Fruit fly (Drosophila melanogaster) whole organism, embryonic: Measurements from ENCODE around the gene CG6236.

ENCODE experiments used
- Ada2b ChIP-seq: fragments of 200-800 bp; sonication (Bioruptor generic); IDR thresholded peaks from 2 replicates; pipeline ENCODE4 v1.3.6; 2022; ENCODE audit warnings: missing biosample characterization, missing genetic modification characterization
- Blimp-1 ChIP-seq: fragments of 200-800 bp; sonication (Bioruptor generic); optimal IDR thresholded peaks from 3 replicates; lab custom pipeline; 2018; ENCODE audit warnings: missing biosample characterization, missing genetic modification characterization, mild to moderate bottlenecking, moderate library complexity, missing genetic modification reagents
- Bteb2 ChIP-seq: fragments of 200-800 bp; sonication (Bioruptor generic); optimal IDR thresholded peaks from 2 replicates; lab custom pipeline; 2016; ENCODE audit warnings: missing biosample characterization, missing genetic modification characterization
- CG10147 ChIP-seq: fragments of 200-800 bp; sonication (Bioruptor generic); optimal IDR thresholded peaks from 2 replicates; lab custom pipeline; 2019; ENCODE audit warnings: missing biosample characterization, mild to moderate bottlenecking, missing genetic modification characterization, moderate library complexity
- CG10209 ChIP-seq: fragments of 200-800 bp; sonication (Bioruptor generic); optimal IDR thresholded peaks from 3 replicates; lab custom pipeline; 2017; ENCODE audit warnings: missing biosample characterization, mild to moderate bottlenecking, missing genetic modification characterization, missing genetic modification reagents
- CG10431 ChIP-seq: fragments of 200-800 bp; sonication (Bioruptor generic); optimal IDR thresholded peaks from 3 replicates; lab custom pipeline; 2018; ENCODE audit warnings: missing biosample characterization, mild to moderate bottlenecking, missing genetic modification characterization
- CG10462 ChIP-seq: fragments of 200-800 bp; sonication (Bioruptor generic); optimal IDR thresholded peaks from 2 replicates; lab custom pipeline; 2016; ENCODE audit warnings: missing biosample characterization, missing genetic modification characterization
- CG10654 ChIP-seq: fragments of 200-800 bp; sonication (Bioruptor generic); optimal IDR thresholded peaks from 2 replicates; lab custom pipeline; 2016; ENCODE audit warnings: missing biosample characterization, missing genetic modification characterization
- CG11695 ChIP-seq: fragments of 200-800 bp; sonication (Bioruptor generic); IDR thresholded peaks from 3 replicates; pipeline ENCODE4 v1.3.6; 2022; ENCODE audit warnings: missing biosample characterization, missing genetic modification characterization
- CG13424 ChIP-seq: fragments of 200-800 bp; sonication (Bioruptor generic); optimal IDR thresholded peaks from 2 replicates; lab custom pipeline; 2019; ENCODE audit warnings: missing biosample characterization, mild to moderate bottlenecking, missing genetic modification characterization, moderate library complexity
- CG1529 ChIP-seq: fragments of 200-800 bp; sonication (Bioruptor generic); optimal IDR thresholded peaks from 3 replicates; lab custom pipeline; 2018; ENCODE audit warnings: missing biosample characterization, missing genetic modification characterization
- CG17612 ChIP-seq: fragments of 200-800 bp; sonication (Bioruptor generic); IDR thresholded peaks from 2 replicates; pipeline ENCODE4 v1.3.6; 2022; ENCODE audit warnings: missing biosample characterization, missing genetic modification characterization
- CG18599 ChIP-seq: fragments of 200-800 bp; sonication (Bioruptor generic); optimal IDR thresholded peaks from 3 replicates; lab custom pipeline; 2017; ENCODE audit warnings: missing biosample characterization, missing genetic modification characterization, mild to moderate bottlenecking, moderate library complexity, missing genetic modification reagents
- CG2116 ChIP-seq: fragments of 200-800 bp; sonication (Bioruptor generic); optimal IDR thresholded peaks from 3 replicates; lab custom pipeline; 2018; ENCODE audit warnings: missing biosample characterization, mild to moderate bottlenecking, missing genetic modification characterization
- CG2120 ChIP-seq: fragments of 200-800 bp; sonication (Bioruptor generic); optimal IDR thresholded peaks from 3 replicates; lab custom pipeline; 2016; ENCODE audit warnings: missing biosample characterization, missing genetic modification characterization
- CG2678 ChIP-seq: fragments of 200-800 bp; sonication (Bioruptor generic); optimal IDR thresholded peaks from 3 replicates; lab custom pipeline; 2019; ENCODE audit warnings: missing biosample characterization, mild to moderate bottlenecking, missing genetic modification characterization, moderate library complexity
- CG30403 ChIP-seq: fragments of 200-800 bp; sonication (Bioruptor generic); optimal IDR thresholded peaks from 3 replicates; lab custom pipeline; 2016; ENCODE audit warnings: missing biosample characterization, missing genetic modification characterization
- CG3281 ChIP-seq: fragments of 200-800 bp; sonication (Bioruptor generic); optimal IDR thresholded peaks from 3 replicates; lab custom pipeline; 2017; ENCODE audit warnings: missing biosample characterization, mild to moderate bottlenecking, missing genetic modification characterization
- CG3838 ChIP-seq: fragments of 200-800 bp; sonication (Bioruptor generic); optimal IDR thresholded peaks from 3 replicates; lab custom pipeline; 2016; ENCODE audit warnings: missing biosample characterization, missing genetic modification characterization
- CG43689 ChIP-seq: fragments of 200-800 bp; sonication (Bioruptor generic); IDR thresholded peaks from 2 replicates; pipeline ENCODE4 v1.3.6; 2022; ENCODE audit warnings: missing biosample characterization, missing genetic modification characterization
- CG4730 ChIP-seq: fragments of 200-800 bp; sonication (Bioruptor generic); IDR thresholded peaks from 2 replicates; pipeline ENCODE4 v1.3.6; 2022; ENCODE audit warnings: missing biosample characterization, missing genetic modification characterization
- CG9727 ChIP-seq: fragments of 200-800 bp; sonication (Bioruptor generic); optimal IDR thresholded peaks from 3 replicates; lab custom pipeline; 2017; ENCODE audit warnings: missing biosample characterization, mild to moderate bottlenecking, missing genetic modification characterization
- CG9817 ChIP-seq: fragments of 200-800 bp; sonication (Bioruptor generic); optimal IDR thresholded peaks from 2 replicates; lab custom pipeline; 2018; ENCODE audit warnings: missing biosample characterization, mild to moderate bottlenecking, missing genetic modification characterization, moderate library complexity
- CG9932 ChIP-seq: fragments of 200-800 bp; sonication (Bioruptor generic); IDR thresholded peaks from 2 replicates; pipeline ENCODE4 v1.3.6; 2022; ENCODE audit warnings: missing biosample characterization, missing genetic modification characterization
- CkIIα-i1 ChIP-seq: fragments of 200-800 bp; sonication (Bioruptor generic); IDR thresholded peaks from 2 replicates; pipeline ENCODE4 v1.3.6; 2022; ENCODE audit warnings: missing biosample characterization, missing genetic modification characterization
- CoRest ChIP-seq: fragments of 200-800 bp; sonication (Bioruptor generic); optimal IDR thresholded peaks from 3 replicates; lab custom pipeline; 2018; ENCODE audit warnings: missing biosample characterization, mild to moderate bottlenecking, missing genetic modification characterization, moderate library complexity
- D19A ChIP-seq: fragments of 200-800 bp; optimal IDR thresholded peaks from 3 replicates; lab custom pipeline; 2019; ENCODE audit warnings: missing biosample characterization, mild to moderate bottlenecking, missing genetic modification characterization, moderate library complexity
- Dll ChIP-seq: fragments of 200-800 bp; sonication (Bioruptor generic); IDR thresholded peaks from 4 replicates; pipeline ENCODE4 v1.3.6; 2022; ENCODE audit warnings: missing biosample characterization, missing genetic modification characterization; ENCODE audit not compliant: partially characterized antibody
- Dref ChIP-seq: fragments of 200-800 bp; sonication (Bioruptor generic); IDR thresholded peaks from 2 replicates; pipeline ENCODE4 v1.3.6; 2022; ENCODE audit warnings: missing biosample characterization, missing genetic modification characterization
- Gsc ChIP-seq: fragments of 200-800 bp; sonication (Bioruptor generic); IDR thresholded peaks from 2 replicates; pipeline ENCODE4 v1.3.6; 2022; ENCODE audit warnings: missing biosample characterization, missing genetic modification characterization
- Nf-YA ChIP-seq: fragments of 200-800 bp; sonication (Bioruptor generic); IDR thresholded peaks from 2 replicates; pipeline ENCODE4 v1.3.6; 2022; ENCODE audit warnings: missing biosample characterization, missing genetic modification characterization
- Ptx1 ChIP-seq: fragments of 200-800 bp; sonication (Bioruptor generic); IDR thresholded peaks from 2 replicates; pipeline ENCODE4 v1.3.6; 2022; ENCODE audit warnings: missing biosample characterization, missing genetic modification characterization
- al ChIP-seq: fragments of 200-800 bp; sonication (Bioruptor generic); IDR thresholded peaks from 2 replicates; pipeline ENCODE4 v1.3.6; 2022; ENCODE audit warnings: missing biosample characterization, missing genetic modification characterization
- ase ChIP-seq: fragments of 200-800 bp; sonication (Bioruptor generic); IDR thresholded peaks from 3 replicates; pipeline ENCODE4 v1.3.6; 2022; ENCODE audit warnings: missing biosample characterization, missing genetic modification characterization
- cg ChIP-seq: fragments of 200-800 bp; sonication (Bioruptor generic); optimal IDR thresholded peaks from 3 replicates; lab custom pipeline; 2019; ENCODE audit warnings: missing biosample characterization, mild to moderate bottlenecking, missing genetic modification characterization, moderate library complexity
- ci ChIP-seq: fragments of 200-800 bp; sonication (Bioruptor generic); IDR thresholded peaks from 3 replicates; pipeline ENCODE4 v1.3.6; 2022; ENCODE audit warnings: missing biosample characterization, missing genetic modification characterization
- da ChIP-seq: fragments of 200-800 bp; sonication (Bioruptor generic); optimal IDR thresholded peaks from 2 replicates; lab custom pipeline; 2016; ENCODE audit warnings: missing biosample characterization, missing genetic modification characterization
- ind ChIP-seq: fragments of 200-800 bp; sonication (Bioruptor generic); optimal IDR thresholded peaks from 3 replicates; lab custom pipeline; 2016; ENCODE audit warnings: missing biosample characterization, missing genetic modification characterization
- insv ChIP-seq, 2 experiments: fragments of 200-800 bp; sonication (Bioruptor generic); optimal IDR thresholded peaks; 3 replicates each; lab custom pipeline; 2016 to 2018; ENCODE audit warnings: missing biosample characterization in 2 of 2, missing genetic modification characterization in 2 of 2
- kay ChIP-seq: fragments of 200-800 bp; sonication (Bioruptor generic); optimal IDR thresholded peaks from 2 replicates; lab custom pipeline; 2016; ENCODE audit warnings: missing biosample characterization, missing genetic modification characterization
- klu ChIP-seq: fragments of 200-800 bp; sonication (Bioruptor generic); IDR thresholded peaks from 2 replicates; pipeline ENCODE4 v1.3.6; 2022; ENCODE audit warnings: missing biosample characterization, missing genetic modification characterization
- kni ChIP-seq: fragments of 200-800 bp; sonication (Bioruptor generic); optimal IDR thresholded peaks from 3 replicates; lab custom pipeline; 2017; ENCODE audit warnings: mild to moderate bottlenecking, missing biosample characterization, missing genetic modification reagents, missing genetic modification characterization
- lmd ChIP-seq: fragments of 200-800 bp; sonication (Bioruptor generic); IDR thresholded peaks from 2 replicates; pipeline ENCODE4 v1.3.6; 2022; ENCODE audit warnings: missing biosample characterization, missing genetic modification characterization
- mirr ChIP-seq: fragments of 200-800 bp; sonication (Bioruptor generic); optimal IDR thresholded peaks from 3 replicates; lab custom pipeline; 2018; ENCODE audit warnings: missing biosample characterization, mild to moderate bottlenecking, missing genetic modification characterization
- oc ChIP-seq: fragments of 200-800 bp; sonication (Bioruptor generic); optimal IDR thresholded peaks from 2 replicates; lab custom pipeline; 2018; ENCODE audit warnings: missing biosample characterization, mild to moderate bottlenecking, missing genetic modification characterization, moderate library complexity
- rib ChIP-seq: fragments of 200-800 bp; sonication (Bioruptor generic); IDR thresholded peaks from 2 replicates; pipeline ENCODE4 v1.3.6; 2022; ENCODE audit warnings: missing biosample characterization, missing genetic modification characterization
- ro ChIP-seq: fragments of 200-800 bp; sonication (Bioruptor generic); IDR thresholded peaks from 2 replicates; pipeline ENCODE4 v1.3.6; 2022; ENCODE audit warnings: missing biosample characterization, missing genetic modification characterization
- row ChIP-seq: fragments of 200-800 bp; sonication (Bioruptor generic); IDR thresholded peaks from 3 replicates; pipeline ENCODE4 v1.3.6; 2022; ENCODE audit warnings: missing biosample characterization, missing genetic modification characterization
- schlank ChIP-seq: fragments of 200-800 bp; sonication (Bioruptor generic); optimal IDR thresholded peaks from 2 replicates; lab custom pipeline; 2018; ENCODE audit warnings: missing biosample characterization, mild to moderate bottlenecking, missing genetic modification characterization
- sr ChIP-seq: fragments of 200-800 bp; sonication (Bioruptor generic); IDR thresholded peaks from 3 replicates; pipeline ENCODE4 v1.3.6; 2022; ENCODE audit warnings: missing biosample characterization, missing genetic modification characterization
- unc-4 ChIP-seq: fragments of 200-800 bp; sonication (Bioruptor generic); IDR thresholded peaks from 2 replicates; pipeline ENCODE4 v1.3.6; 2022; ENCODE audit warnings: missing biosample characterization, missing genetic modification characterization; ENCODE audit not compliant: partially characterized antibody
- vfl ChIP-seq: fragments of 200-800 bp; sonication (Bioruptor generic); optimal IDR thresholded peaks from 2 replicates; lab custom pipeline; 2016; ENCODE audit warnings: missing biosample characterization, missing genetic modification characterization

The CG6236 gene

dm6 chr3R:15350993-15351426 is 22.9 kb upstream of the CG6236 start, which contains the start of the genes Trs33 and Tmtc4 (continued):
- TF ChIP-seq schlank (no peak), Ptx1 (0 out of 2 replicates have a peak, but pooled peaks have one; percentile 33), Gsc (GFP tag; lab: Robert Waterston, UW) (no peak), Blimp-1 (GFP tag; lab: Kevin White, UChicago) (peak; percentile 31), CG17612 (GFP tag; lab: Robert Waterston, UW) (no peak), row (GFP tag; lab: Robert Waterston, UW) (peak; percentile 85), CG1529 (no peak), Dll (0 out of 4 replicates have a peak, but pooled peaks have one; percentile 10), CG2120 (GFP tag; lab: Kevin White, UChicago) (peak; percentile 56), al (GFP tag; lab: Robert Waterston, UW) (no peak), oc (peak; percentile 46), CG30403 (GFP tag; lab: Kevin White, UChicago) (peak; percentile 42), D19A (tag; lab: Kevin White, UChicago) (peak; percentile 15), CG13424 (tag; lab: Kevin White, UChicago) (peak; percentile 67), CG3281 (peak; percentile 18), Nf-YA (GFP tag; lab: Robert Waterston, UW) (no peak), CG9932 (peak; percentile 50; the same call in 1 of the 2 replicates), Bteb2 (GFP tag; lab: Kevin White, UChicago) (no peak), vfl (GFP tag; lab: Kevin White, UChicago) (no peak), CG10431 (GFP tag; lab: Kevin White, UChicago) (peak; percentile 3), Ada2b (peak; percentile 35; the same call in 1 of the 2 replicates), CG9727 (GFP tag; lab: Kevin White, UChicago) (no peak), CG10654 (GFP tag; lab: Kevin White, UChicago) (peak; percentile 20), CG18599 (GFP tag; lab: Kevin White, UChicago) (peak; percentile 37), mirr (GFP tag; lab: Kevin White, UChicago) (no peak), lmd (GFP tag; lab: Robert Waterston, UW) (no peak), CG10462 (GFP tag; lab: Kevin White, UChicago) (no peak), CG4730 (GFP tag; lab: Robert Waterston, UW) (no peak), CG3838 (GFP tag; lab: Kevin White, UChicago) (no peak), rib (GFP tag; lab: Robert Waterston, UW) (no peak), insv (GFP tag; optimal IDR thresholded peaks at IDR 0.05; lab: Kevin White, UChicago) (peak in 1 of 2 experiments; percentile 2), ro (no peak), CoRest (tag; lab: Kevin White, UChicago) (peak; percentile 51), Dref (no peak), cg (GFP tag; lab: Kevin White, UChicago) (no peak), klu (GFP tag; lab: Robert Waterston, UW) (peak; percentile 28; the same call in 1 of the 2 replicates), kay (GFP tag; lab: Kevin White, UChicago) (no peak), da (GFP tag; lab: Kevin White, UChicago) (no peak), sr (GFP tag; lab: Robert Waterston, UW) (no peak), CG9817 (tag; lab: Kevin White, UChicago) (peak; percentile 53), CG10209 (peak; percentile 21), ci (no peak), unc-4 (GFP tag; lab: Robert Waterston, UW) (no peak), ind (peak; percentile 50), CG10147 (GFP tag; lab: Kevin White, UChicago) (peak; percentile 31), CkIIα-i1 (GFP tag; lab: Robert Waterston, UW) (no peak), CG43689 (no peak), kni (peak; percentile 99), CG2678 (peak; percentile 64), CG2116 (GFP tag; lab: Kevin White, UChicago) (peak; percentile 59), CG11695 (no peak), ase (GFP tag; lab: Robert Waterston, UW) (peak; percentile 37; the same call in 1 of the 3 replicates)
